Fruit fly (Drosophila melanogaster) whole organism, embryonic: ENCODE results near the gene lbl.

ENCODE experiments used
- CG10209 ChIP-seq: fragments of 200-800 bp; sonication (Bioruptor generic); optimal IDR thresholded peaks from 3 replicates; lab custom pipeline; 2017; ENCODE audit warnings: missing biosample characterization, mild to moderate bottlenecking, missing genetic modification characterization, missing genetic modification reagents
- CG10267 ChIP-seq: fragments of 200-800 bp; sonication (Bioruptor generic); optimal IDR thresholded peaks from 2 replicates; lab custom pipeline; 2018; ENCODE audit warnings: missing biosample characterization, mild to moderate bottlenecking, missing genetic modification characterization, moderate library complexity
- CG10274 ChIP-seq: fragments of 200-800 bp; sonication (Bioruptor generic); optimal IDR thresholded peaks from 3 replicates; lab custom pipeline; 2017; ENCODE audit warnings: missing biosample characterization, mild to moderate bottlenecking, missing genetic modification characterization
- CG10979 ChIP-seq: fragments of 200-800 bp; sonication (Bioruptor generic); optimal IDR thresholded peaks from 2 replicates; lab custom pipeline; 2018; ENCODE audit warnings: missing biosample characterization, mild to moderate bottlenecking, missing genetic modification characterization, moderate library complexity
- CG11247 ChIP-seq: fragments of 200-800 bp; sonication (Bioruptor generic); IDR thresholded peaks from 2 replicates; pipeline ENCODE4 v1.3.6; 2022; ENCODE audit warnings: missing biosample characterization, missing genetic modification characterization
- CG11504 ChIP-seq: fragments of 200-800 bp; sonication (Bioruptor generic); optimal IDR thresholded peaks from 3 replicates; lab custom pipeline; 2019; ENCODE audit warnings: missing biosample characterization, mild to moderate bottlenecking, missing genetic modification characterization, moderate library complexity
- CG12155 ChIP-seq: fragments of 200-800 bp; sonication (Bioruptor generic); optimal IDR thresholded peaks from 3 replicates; lab custom pipeline; 2016; ENCODE audit warnings: missing biosample characterization, missing genetic modification characterization
- CG12744 ChIP-seq: fragments of 200-800 bp; sonication (Bioruptor generic); optimal IDR thresholded peaks from 2 replicates; lab custom pipeline; 2016; ENCODE audit warnings: missing biosample characterization, missing genetic modification characterization
- CG14050 ChIP-seq: fragments of 200-800 bp; sonication (Bioruptor generic); IDR thresholded peaks from 3 replicates; pipeline ENCODE4 v1.3.6; 2022; ENCODE audit warnings: missing biosample characterization, missing genetic modification characterization
- CG14860 ChIP-seq: fragments of 200-800 bp; sonication (Bioruptor generic); IDR thresholded peaks from 3 replicates; pipeline ENCODE4 v1.3.6; 2022; ENCODE audit warnings: missing biosample characterization, missing genetic modification characterization; ENCODE audit not compliant: partially characterized antibody
- CG1529 ChIP-seq: fragments of 200-800 bp; sonication (Bioruptor generic); optimal IDR thresholded peaks from 3 replicates; lab custom pipeline; 2018; ENCODE audit warnings: missing biosample characterization, missing genetic modification characterization
- CG15696 ChIP-seq: fragments of 200-800 bp; sonication (Bioruptor generic); optimal IDR thresholded peaks from 2 replicates; lab custom pipeline; 2019; ENCODE audit warnings: missing biosample characterization, mild to moderate bottlenecking, missing genetic modification characterization, moderate library complexity
- CG16863 ChIP-seq: fragments of 200-800 bp; sonication (Bioruptor generic); optimal IDR thresholded peaks from 3 replicates; lab custom pipeline; 2016; ENCODE audit warnings: missing biosample characterization, missing genetic modification characterization
- CG3065 ChIP-seq: fragments of 200-800 bp; sonication (Bioruptor generic); optimal IDR thresholded peaks from 2 replicates; lab custom pipeline; 2016; ENCODE audit warnings: missing biosample characterization, missing genetic modification characterization
- CG31365 ChIP-seq: fragments of 200-800 bp; sonication (Bioruptor generic); optimal IDR thresholded peaks from 2 replicates; lab custom pipeline; 2018; ENCODE audit warnings: missing biosample characterization, mild to moderate bottlenecking, missing genetic modification characterization
- CG31441 ChIP-seq: fragments of 200-800 bp; sonication (Bioruptor generic); IDR thresholded peaks from 2 replicates; pipeline ENCODE4 v1.3.6; 2022; ENCODE audit warnings: missing biosample characterization, missing genetic modification characterization
- CG32772 ChIP-seq: fragments of 200-800 bp; sonication (Bioruptor generic); IDR thresholded peaks from 2 replicates; pipeline ENCODE4 v1.3.6; 2022; ENCODE audit warnings: missing biosample characterization, missing genetic modification characterization
- CG7271 ChIP-seq: fragments of 200-800 bp; sonication (Bioruptor generic); optimal IDR thresholded peaks from 2 replicates; lab custom pipeline; 2018; ENCODE audit warnings: missing biosample characterization, mild to moderate bottlenecking, missing genetic modification characterization, moderate library complexity
- CG7372 ChIP-seq: fragments of 200-800 bp; sonication (Bioruptor generic); IDR thresholded peaks from 2 replicates; pipeline ENCODE4 v1.3.6; 2022; ENCODE audit warnings: missing biosample characterization, missing genetic modification characterization
- CG8089 ChIP-seq: fragments of 200-800 bp; sonication (Bioruptor generic); optimal IDR thresholded peaks from 3 replicates; lab custom pipeline; 2016; ENCODE audit warnings: missing biosample characterization, missing genetic modification characterization
- CG8388 ChIP-seq: fragments of 200-800 bp; sonication (Bioruptor generic); optimal IDR thresholded peaks from 2 replicates; lab custom pipeline; 2019; ENCODE audit warnings: missing biosample characterization, mild to moderate bottlenecking, missing genetic modification characterization, moderate library complexity
- CG9797 ChIP-seq: fragments of 200-800 bp; sonication (Bioruptor generic); optimal IDR thresholded peaks from 3 replicates; lab custom pipeline; 2018; ENCODE audit warnings: missing biosample characterization, mild to moderate bottlenecking, missing genetic modification characterization
- CG9876 ChIP-seq: fragments of 200-800 bp; sonication (Bioruptor generic); optimal IDR thresholded peaks from 2 replicates; lab custom pipeline; 2016; ENCODE audit warnings: missing biosample characterization, missing genetic modification characterization
- CoRest ChIP-seq: fragments of 200-800 bp; sonication (Bioruptor generic); optimal IDR thresholded peaks from 3 replicates; lab custom pipeline; 2018; ENCODE audit warnings: missing biosample characterization, mild to moderate bottlenecking, missing genetic modification characterization, moderate library complexity
- Dp ChIP-seq: fragments of 200-800 bp; sonication (Bioruptor generic); optimal IDR thresholded peaks from 2 replicates; lab custom pipeline; 2018; ENCODE audit warnings: missing biosample characterization, mild to moderate bottlenecking, missing genetic modification characterization, moderate library complexity
- Ets65A ChIP-seq: fragments of 200-800 bp; sonication (Bioruptor generic); peaks from one replicate; lab custom pipeline; 2016; ENCODE audit warnings: missing biosample characterization, missing genetic modification characterization
- Ets97D ChIP-seq: fragments of 200-800 bp; sonication (Bioruptor generic); optimal IDR thresholded peaks from 3 replicates; lab custom pipeline; 2016; ENCODE audit warnings: missing biosample characterization, missing genetic modification characterization
- H2.0 ChIP-seq: fragments of 200-800 bp; sonication (Bioruptor generic); IDR thresholded peaks from 2 replicates; pipeline ENCODE4 v1.3.6; 2022; ENCODE audit warnings: missing biosample characterization, missing genetic modification characterization
- HHEX ChIP-seq: fragments of 200-800 bp; sonication (Bioruptor generic); optimal IDR thresholded peaks from 3 replicates; lab custom pipeline; 2017; ENCODE audit warnings: missing biosample characterization, mild to moderate bottlenecking, missing genetic modification characterization, missing genetic modification reagents
- Nf-YB ChIP-seq: fragments of 200-800 bp; sonication (Bioruptor generic); optimal IDR thresholded peaks from 3 replicates; lab custom pipeline; 2019; ENCODE audit warnings: missing biosample characterization, mild to moderate bottlenecking, missing genetic modification characterization, moderate library complexity
- Ravus ChIP-seq: fragments of 200-800 bp; sonication (Bioruptor generic); IDR thresholded peaks from 2 replicates; pipeline ENCODE4 v1.3.6; 2022; ENCODE audit warnings: missing biosample characterization, missing genetic modification characterization
- Stat92E ChIP-seq, 3 experiments: fragments of >200 bp in 2 of 3; fragments of 200-800 bp in 1 of 3; sonication (Bioruptor generic) in 1 of 3; optimal IDR thresholded peaks; 2 replicates each; lab custom pipeline; 2017 to 2019; ENCODE audit warnings: missing biosample characterization in 3 of 3, missing genetic modification characterization in 3 of 3, mild to moderate bottlenecking in 1 of 3, moderate library complexity in 1 of 3
- Tbp ChIP-seq: fragments of >200 bp; optimal IDR thresholded peaks from 2 replicates; lab custom pipeline; 2018; ENCODE audit warnings: missing biosample characterization, missing genetic modification characterization
- Vsx1 ChIP-seq: fragments of 200-800 bp; sonication (Bioruptor generic); optimal IDR thresholded peaks from 2 replicates; lab custom pipeline; 2017; ENCODE audit warnings: missing biosample characterization, mild to moderate bottlenecking, missing genetic modification characterization, missing genetic modification reagents
- YL-1 ChIP-seq: fragments of 200-800 bp; sonication (Bioruptor generic); optimal IDR thresholded peaks from 3 replicates; lab custom pipeline; 2017; ENCODE audit warnings: missing biosample characterization, mild to moderate bottlenecking, missing genetic modification characterization
- bcd ChIP-seq: fragments of 200-800 bp; sonication (Bioruptor generic); optimal IDR thresholded peaks from 2 replicates; lab custom pipeline; 2017; ENCODE audit warnings: missing biosample characterization, mild to moderate bottlenecking, missing genetic modification characterization
- croc ChIP-seq: fragments of 200-800 bp; sonication (Bioruptor generic); conservative IDR thresholded peaks from 3 replicates; pipeline ENCODE4 v1.3.6; 2022; ENCODE audit warnings: missing biosample characterization, missing genetic modification characterization
- dan ChIP-seq: fragments of 200-800 bp; sonication (Bioruptor generic); IDR thresholded peaks from 2 replicates; pipeline ENCODE4 v1.3.6; 2022; ENCODE audit warnings: missing biosample characterization, missing genetic modification characterization
- danr ChIP-seq: fragments of 200-800 bp; sonication (Bioruptor generic); IDR thresholded peaks from 2 replicates; pipeline ENCODE4 v1.3.6; 2022; ENCODE audit warnings: missing biosample characterization, missing genetic modification characterization
- eve ChIP-seq, 2 experiments: fragments of >200 bp; optimal IDR thresholded peaks; 2 replicates each; lab custom pipeline; 2017; ENCODE audit warnings: missing biosample characterization in 2 of 2, missing genetic modification characterization in 2 of 2
- ftz-f1 ChIP-seq: fragments of 200-800 bp; sonication (Bioruptor generic); optimal IDR thresholded peaks from 2 replicates; lab custom pipeline; 2016; ENCODE audit warnings: missing biosample characterization, missing genetic modification characterization
- gce ChIP-seq: fragments of 200-800 bp; sonication (Bioruptor generic); IDR thresholded peaks from 3 replicates; pipeline ENCODE4 v1.3.6; 2022; ENCODE audit warnings: missing biosample characterization, missing genetic modification characterization
- hkb ChIP-seq, 2 experiments: fragments of 200-800 bp in 1 of 2; fragments of >200 bp in 1 of 2; sonication (Bioruptor generic) in 1 of 2; IDR thresholded peaks in 1 of 2; optimal IDR thresholded peaks in 1 of 2; 2 replicates each; pipeline versions ENCODE4 v1.3.6 to Lab custom; 2017 to 2022; ENCODE audit warnings: missing biosample characterization in 1 of 2, missing genetic modification characterization in 1 of 2
- peb ChIP-seq: fragments of 200-800 bp; sonication (Bioruptor generic); IDR thresholded peaks from 2 replicates; pipeline ENCODE4 v1.3.6; 2022; ENCODE audit warnings: missing biosample characterization, missing genetic modification characterization
- repo ChIP-seq: fragments of 200-800 bp; sonication (Bioruptor generic); optimal IDR thresholded peaks from 2 replicates; lab custom pipeline; 2016; ENCODE audit warnings: missing biosample characterization, missing genetic modification characterization
- sd ChIP-seq: fragments of 200-800 bp; sonication (Bioruptor generic); optimal IDR thresholded peaks from 3 replicates; lab custom pipeline; 2018; ENCODE audit warnings: missing biosample characterization, mild to moderate bottlenecking, missing genetic modification characterization, moderate library complexity
- unpg ChIP-seq: fragments of 200-800 bp; sonication (Bioruptor generic); optimal IDR thresholded peaks from 3 replicates; lab custom pipeline; 2018; ENCODE audit warnings: missing biosample characterization, mild to moderate bottlenecking, missing genetic modification characterization, moderate library complexity
- vnd ChIP-seq: fragments of 200-800 bp; sonication (Bioruptor generic); IDR thresholded peaks from 3 replicates; pipeline ENCODE4 v1.3.6; 2022; ENCODE audit warnings: missing biosample characterization, missing genetic modification characterization; ENCODE audit not compliant: partially characterized antibody
- vvl ChIP-seq: fragments of 200-800 bp; sonication (Bioruptor generic); IDR thresholded peaks from 2 replicates; pipeline ENCODE4 v1.3.6; 2022; ENCODE audit warnings: missing biosample characterization, missing genetic modification characterization
- z ChIP-seq: fragments of 200-800 bp; sonication (Bioruptor generic); IDR thresholded peaks from 3 replicates; pipeline ENCODE4 v1.3.6; 2022; ENCODE audit warnings: missing biosample characterization, missing genetic modification characterization

lbl gene

dm6 chr3R:21376859-21377607, 56.9 kb downstream of the lbl start (continued):
- TF ChIP-seq CG10209 (GFP tag; lab: Kevin White, UChicago) (no peak), bcd (GFP tag; lab: Kevin White, UChicago) (no peak), CG16863 (GFP tag; lab: Kevin White, UChicago) (no peak), CG31365 (tag; lab: Kevin White, UChicago) (no peak), danr (GFP tag; lab: Robert Waterston, UW) (no peak), Nf-YB (GFP tag; lab: Kevin White, UChicago) (peak; percentile 71), z (no peak), Stat92E (GFP tag; optimal IDR thresholded peaks at IDR 0.05; lab: Kevin White, UChicago) (peak in 1 of 3 experiments; percentile 11), hkb (optimal IDR thresholded peaks at IDR 0.05; lab: Kevin White, UChicago) (no peak), hkb (GFP tag; IDR thresholded peaks at IDR 0.05; lab: Robert Waterston, UW) (no peak), Ets97D (GFP tag; lab: Kevin White, UChicago) (peak; percentile 41), CG11247 (GFP tag; lab: Robert Waterston, UW) (no peak), CG11504 (no peak), eve (GFP tag; optimal IDR thresholded peaks at IDR 0.05; lab: Kevin White, UChicago) (no peak), CG10979 (tag; lab: Kevin White, UChicago) (no peak), sd (tag; lab: Kevin White, UChicago) (peak; percentile 10), CG12155 (GFP tag; lab: Kevin White, UChicago) (no peak), ftz-f1 (GFP tag; lab: Kevin White, UChicago) (no peak), Dp (GFP tag; lab: Kevin White, UChicago) (peak; percentile 47), dan (no peak), H2.0 (GFP tag; lab: Robert Waterston, UW) (no peak), CG31441 (GFP tag; lab: Robert Waterston, UW) (peak; percentile 81), Ravus (GFP tag; lab: Robert Waterston, UW) (no peak), CG10274 (GFP tag; lab: Kevin White, UChicago) (no peak), unpg (GFP tag; lab: Kevin White, UChicago) (no peak), croc (GFP tag; lab: Robert Waterston, UW) (no peak), CG7271 (peak; percentile 31), Ets65A (GFP tag; lab: Kevin White, UChicago) (peak; percentile 88), CG14860 (GFP tag; lab: Robert Waterston, UW) (peak; percentile 79), CG12744 (GFP tag; lab: Kevin White, UChicago) (no peak), CG9797 (peak; percentile 54), CG14050 (no peak), CG8089 (GFP tag; lab: Kevin White, UChicago) (peak; percentile 29), HHEX (GFP tag; lab: Kevin White, UChicago) (no peak), YL-1 (GFP tag; lab: Kevin White, UChicago) (peak; percentile 4), CG9876 (GFP tag; lab: Kevin White, UChicago) (no peak), Tbp (GFP tag; lab: Kevin White, UChicago) (no peak), CG1529 (GFP tag; lab: Kevin White, UChicago) (no peak), CG32772 (GFP tag; lab: Robert Waterston, UW) (no peak), peb (no peak), gce (GFP tag; lab: Robert Waterston, UW) (no peak), repo (GFP tag; lab: Kevin White, UChicago) (no peak), CG8388 (GFP tag; lab: Kevin White, UChicago) (no peak), vnd (peak; percentile 82), CG10267 (tag; lab: Kevin White, UChicago) (peak; percentile 51), CG3065 (GFP tag; lab: Kevin White, UChicago) (no peak), CG15696 (tag; lab: Kevin White, UChicago) (no peak), vvl (no peak), Vsx1 (GFP tag; lab: Kevin White, UChicago) (no peak), CG7372 (GFP tag; lab: Robert Waterston, UW) (no peak), CoRest (tag; lab: Kevin White, UChicago) (peak; percentile 24)
